Fruit fly (Drosophila melanogaster): Measurements from ENCODE around the gene CG18547.

The CG18547 gene

dm6 chr3R:11962739-11963214 lies 17.4 kb downstream of the CG18547 start, which contains the start of the genes CG3281 and aurA (continued):
- TF ChIP-seq dmrt99B (tag; optimal IDR thresholded peaks at IDR 0.05) (no peak), CG17328 (GFP tag; IDR thresholded peaks at IDR 0.05) (0 out of 2 replicates have a peak, but pooled peaks have one; percentile 5), CTCF (GFP tag; optimal IDR thresholded peaks at IDR 0.05) (no peak), CG13775 (GFP tag; optimal IDR thresholded peaks at IDR 0.05) (peak; percentile 77), CG6854 (GFP tag; optimal IDR thresholded peaks at IDR 0.05) (no peak), CG30020 (tag; optimal IDR thresholded peaks at IDR 0.05) (peak; percentile 76), CG12769 (tag; optimal IDR thresholded peaks at IDR 0.05) (no peak), Rfx (GFP tag; IDR thresholded peaks at IDR 0.05) (peak; percentile 76), knrl (GFP tag; IDR thresholded peaks at IDR 0.05; ENCODE audit: partially characterized antibody) (peak; percentile 99), CG3726 (GFP tag; IDR thresholded peaks at IDR 0.05) (no peak), unc-4 (GFP tag; IDR thresholded peaks at IDR 0.05; ENCODE audit: partially characterized antibody) (peak; percentile 96), CG13894 (tag; optimal IDR thresholded peaks at IDR 0.05) (peak; percentile 48), jigr1 (GFP tag; IDR thresholded peaks at IDR 0.05) (no peak), crol (GFP tag; IDR thresholded peaks at IDR 0.05) (0 out of 2 replicates have a peak, but pooled peaks have one; percentile 9), gsb (GFP tag; IDR thresholded peaks at IDR 0.05) (no peak), disco-r (GFP tag; optimal IDR thresholded peaks at IDR 0.05) (peak; percentile 42), Jarid2 (GFP tag; optimal IDR thresholded peaks at IDR 0.05) (no peak), ttk (GFP tag; IDR thresholded peaks at IDR 0.05) (peak; percentile 50), CG1024 (GFP tag; IDR thresholded peaks at IDR 0.05) (no peak), CG9797 (GFP tag; optimal IDR thresholded peaks at IDR 0.05) (peak; percentile 57), Eip74EF (GFP tag; optimal IDR thresholded peaks at IDR 0.05) (no peak), zfh2 (GFP tag; optimal IDR thresholded peaks at IDR 0.05) (peak; percentile 85), D (optimal IDR thresholded peaks at IDR 0.05) (no peak), D (GFP tag; optimal IDR thresholded peaks at IDR 0.05) (peak; percentile 38), her (GFP tag; optimal IDR thresholded peaks at IDR 0.05) (peak; percentile 50), Asciz (GFP tag; optimal IDR thresholded peaks at IDR 0.05) (no peak), fd96Cb (tag; optimal IDR thresholded peaks at IDR 0.05) (peak; percentile 24), slbo (GFP tag; IDR thresholded peaks at IDR 0.05) (peak; percentile 77; the same call in 1 of the 2 replicates), CG10959 (GFP tag; IDR thresholded peaks at IDR 0.05) (no peak), gt (GFP tag; IDR thresholded peaks at IDR 0.05) (no peak), CG11560 (tag; IDR thresholded peaks at IDR 0.05) (peak; percentile 27; the same call in 1 of the 3 replicates), croc (GFP tag; conservative IDR thresholded peaks at IDR 0.05) (peak; percentile 35), Hmr (GFP tag; optimal IDR thresholded peaks at IDR 0.05) (peak; percentile 81), CG8944 (GFP tag; optimal IDR thresholded peaks at IDR 0.05) (peak; percentile 74), CG14710 (tag; optimal IDR thresholded peaks at IDR 0.05) (peak; percentile 92), Antp (GFP tag; optimal IDR thresholded peaks at IDR 0.05) (peak; percentile 72), ci (GFP tag; IDR thresholded peaks at IDR 0.05) (peak; percentile 34; the same call in 1 of the 3 replicates), lmd (GFP tag; IDR thresholded peaks at IDR 0.05) (peak; percentile 60; the same call in 1 of the 2 replicates), CG11695 (GFP tag; IDR thresholded peaks at IDR 0.05) (peak; percentile 50; the same call in 1 of the 3 replicates), pzg (GFP tag; optimal IDR thresholded peaks at IDR 0.05) (peak; percentile 86), CG17912 (GFP tag; optimal IDR thresholded peaks at IDR 0.05) (no peak), CG13296 (GFP tag; optimal IDR thresholded peaks at IDR 0.05) (peak; percentile 51), CG8388 (GFP tag; optimal IDR thresholded peaks at IDR 0.05) (peak; percentile 41), Ptx1 (GFP tag; IDR thresholded peaks at IDR 0.05) (peak; percentile 66), CG9817 (tag; optimal IDR thresholded peaks at IDR 0.05) (peak; percentile 82), Mad (GFP tag; optimal IDR thresholded peaks at IDR 0.05) (peak; percentile 50), Lpt (GFP tag; optimal IDR thresholded peaks at IDR 0.05) (no peak), CG17186 (GFP tag; optimal IDR thresholded peaks at IDR 0.05) (peak; percentile 72), Dip3 (GFP tag; optimal IDR thresholded peaks at IDR 0.05) (peak; percentile 65), GATAe (GFP tag; conservative IDR thresholded peaks at IDR 0.05) (no peak), Meics (GFP tag; optimal IDR thresholded peaks at IDR 0.05) (peak; percentile 61)
